Worm (Caenorhabditis elegans) whole organism, early embryonic: ENCODE measurements around the gene fbxb-24.

Experiments
- ama-1 ChIP-seq: fragments of 150-350 bp; optimal IDR thresholded peaks from 2 replicates; lab custom pipeline; 2014
- flt-1 ChIP-seq: fragments of 200-800 bp; sonication (Bioruptor generic); IDR thresholded peaks from 2 replicates; pipeline ENCODE4 v1.3.6; 2022; ENCODE audit warnings: missing genetic modification characterization, missing compliant biosample characterization
- hmg-4 ChIP-seq: fragments of 200-800 bp; sonication (Bioruptor generic); optimal IDR thresholded peaks from 2 replicates; lab custom pipeline; 2018; ENCODE audit warnings: mild to moderate bottlenecking, missing genetic modification characterization, missing compliant biosample characterization
- hnd-1 ChIP-seq: sonication (generic microtip); optimal IDR thresholded peaks from 2 replicates; lab custom pipeline; 2016; ENCODE audit warnings: missing genetic modification characterization, missing compliant biosample characterization
- pes-1 ChIP-seq: fragments of 200-800 bp; sonication (Bioruptor generic); IDR thresholded peaks from 2 replicates; pipeline ENCODE4 v1.3.6; 2022; ENCODE audit warnings: missing genetic modification reagents, missing genetic modification characterization, missing compliant biosample characterization
- sea-1 ChIP-seq: fragments of 200-800 bp; sonication (Bioruptor generic); conservative IDR thresholded peaks from 2 replicates; pipeline ENCODE4 v1.3.6; 2022; ENCODE audit warnings: missing genetic modification characterization, missing compliant biosample characterization
- tbx-37 ChIP-seq: fragments of 200-800 bp; sonication (Bioruptor generic); conservative IDR thresholded peaks from 2 replicates; pipeline ENCODE4 v1.3.6; 2022; ENCODE audit warnings: missing genetic modification reagents, missing genetic modification characterization, missing compliant biosample characterization

- TF ChIP-seq ama-1: no peak
- TF ChIP-seq pes-1 (GFP tag; lab: Robert Waterston, UW): no peak
- no peak for TF ChIP-seq sea-1 (GFP tag; lab: Robert Waterston, UW)
- TF ChIP-seq tbx-37: no peak
- no peak for TF ChIP-seq flt-1 (GFP tag; lab: Robert Waterston, UW)
- no peak for TF ChIP-seq hnd-1 (tag; lab: Kevin White, UChicago)
- TF ChIP-seq hmg-4 (GFP tag; lab: Kevin White, UChicago): no peak
These were observed 29.2 kb downstream of the fbxb-24 start for ce11 chrIII:11937911-11938310.
